Fruit fly (Drosophila melanogaster): ENCODE measurements around the gene Met.
"Not testable (repeated sequence)": the region's sequence is repeated elsewhere in the genome, so short reads cannot be mapped to it uniquely, and the experiment has no call there.

Met gene

DNA sequence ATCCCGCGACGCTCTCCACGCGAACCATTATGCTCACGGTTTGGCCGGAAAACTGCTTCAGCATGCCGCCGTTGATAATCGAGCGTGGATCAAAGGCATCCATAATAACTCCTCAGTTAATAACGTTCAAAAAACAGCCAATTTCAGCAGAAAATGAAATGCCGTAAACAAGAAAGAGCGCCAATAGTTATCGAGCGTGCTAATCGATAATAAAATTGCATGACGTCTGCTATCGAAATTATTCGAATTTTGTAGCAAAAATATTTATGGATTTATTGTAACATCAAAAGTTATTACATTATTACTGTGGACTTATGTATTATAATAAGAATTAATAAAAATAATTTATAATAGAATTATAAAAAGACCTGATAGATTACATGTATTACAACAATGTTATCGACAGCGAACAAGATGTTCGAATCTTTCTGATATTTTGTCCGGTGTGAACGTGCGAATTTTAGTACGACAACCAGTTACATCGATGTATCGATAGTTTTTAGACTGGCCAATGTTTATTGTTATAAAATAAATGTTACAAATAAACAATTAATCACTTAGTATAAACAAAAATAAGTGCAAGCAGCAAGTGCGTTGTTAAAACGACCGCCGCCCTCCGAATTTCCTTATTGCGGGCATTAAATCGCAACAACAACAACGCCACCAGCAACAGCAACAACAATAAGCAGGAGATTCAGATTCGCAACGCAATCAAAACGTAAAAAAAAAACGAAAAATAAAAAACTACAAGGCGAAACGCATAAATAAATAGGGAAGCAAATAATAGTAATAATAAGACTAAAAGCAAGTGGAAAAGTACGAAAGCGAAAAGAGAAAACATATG, at the start of gene Met, which contains the start of gene RPA3:
TSS of gene Met (plus strand) at position 473 of the 844 bp plus-strand sequence.
TSS of gene RPA3 (minus strand) at position 189 of the 844 bp plus-strand sequence.
- TF ChIP-seq CG17801 (GFP tag; optimal IDR thresholded peaks at IDR 0.05; ENCODE audit: partially characterized antibody), result peak; percentile 49

dm6 chrX:11569956-11570695, 45.8 kb upstream of the Met start, which contains the start of the genes Polr2A and CG11699:
Gene Polr2A, minus strand, starts transcription at chrX:11570326.
Gene CG11699, plus strand, starts transcription at chrX:11570621.
- TF ChIP-seq CG17801 (GFP tag; optimal IDR thresholded peaks at IDR 0.05; ENCODE audit: partially characterized antibody), result peak; percentile 77

- TF ChIP-seq CG17801 (GFP tag; optimal IDR thresholded peaks at IDR 0.05; ENCODE audit: partially characterized antibody), result no peak
Measured at dm6 chrX:11572270-11572914, 43.5 kb upstream of the Met start, which contains the start of the genes Kmn1 and Reepl1. Gene Kmn1, minus strand, starts transcription at chrX:11572442. Gene Reepl1, plus strand, starts transcription at chrX:11572707.

DNA sequence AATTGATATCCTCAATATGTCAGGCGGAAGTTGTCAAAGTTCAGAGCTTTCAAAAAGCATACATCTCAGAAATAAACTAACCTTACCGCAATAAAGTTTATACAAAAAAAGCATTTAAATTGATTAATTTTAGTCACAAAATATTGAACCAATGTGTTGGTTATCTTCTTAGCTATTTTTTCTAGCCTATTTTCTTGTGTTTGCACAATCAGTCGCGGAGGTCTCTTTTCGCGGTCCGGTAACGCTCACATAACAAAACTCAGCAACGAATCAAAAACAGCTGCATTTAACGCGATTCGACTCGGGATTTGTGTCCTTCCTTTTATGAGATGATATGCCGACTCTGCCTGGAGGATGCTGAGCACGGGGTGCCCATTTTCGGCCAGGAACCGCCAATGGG, 42.4 kb upstream of the Met start, which contains the start of gene CG11696:
TSS of gene CG11696 (plus strand) at position 203 of the 400 bp plus-strand sequence.
- TF ChIP-seq CG17801 (GFP tag; optimal IDR thresholded peaks at IDR 0.05; ENCODE audit: partially characterized antibody), result no peak

dm6 chrX:11576540-11576939, 39.4 kb upstream of the Met start, which contains the start of gene CG11695:
Gene CG11695, plus strand, starts transcription at chrX:11576883.
- peak; percentile 83 for TF ChIP-seq CG17801 (GFP tag; optimal IDR thresholded peaks at IDR 0.05; ENCODE audit: partially characterized antibody)

dm6 chrX:11578841-11579240, 37.1 kb upstream of the Met start:
- no peak for TF ChIP-seq CG17801 (GFP tag; optimal IDR thresholded peaks at IDR 0.05; ENCODE audit: partially characterized antibody)

- no peak for TF ChIP-seq CG17801 (GFP tag; optimal IDR thresholded peaks at IDR 0.05; ENCODE audit: partially characterized antibody)
Measured at dm6 chrX:11580200-11580840, 35.6 kb upstream of the Met start, which contains the start of gene nod. Gene nod, plus strand, starts transcription at chrX:11580772.

DNA sequence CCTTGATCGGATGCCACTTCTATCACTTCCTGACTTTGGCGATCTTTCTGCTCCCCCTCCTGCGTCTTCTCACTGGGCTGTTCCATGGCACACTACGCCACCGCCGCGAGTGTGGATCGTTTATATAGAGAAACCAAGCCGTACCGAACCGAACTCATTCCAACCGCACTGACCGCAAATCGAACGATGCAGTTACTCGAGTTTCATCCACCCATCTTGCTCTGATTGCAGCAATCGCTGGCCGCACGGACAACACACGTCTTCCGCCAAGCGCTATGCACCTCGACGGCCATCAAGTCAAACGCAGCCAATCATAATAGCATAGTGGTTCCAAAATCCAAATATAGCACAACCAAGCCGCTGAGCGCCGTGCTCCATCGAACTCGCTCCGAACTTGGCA, 31.8 kb upstream of the Met start, which contains the start of gene pkm:
TSS of gene pkm (minus strand) at position 101 of the 400 bp plus-strand sequence.
- TF ChIP-seq CG17801 (GFP tag; optimal IDR thresholded peaks at IDR 0.05; ENCODE audit: partially characterized antibody), result no peak

DNA sequence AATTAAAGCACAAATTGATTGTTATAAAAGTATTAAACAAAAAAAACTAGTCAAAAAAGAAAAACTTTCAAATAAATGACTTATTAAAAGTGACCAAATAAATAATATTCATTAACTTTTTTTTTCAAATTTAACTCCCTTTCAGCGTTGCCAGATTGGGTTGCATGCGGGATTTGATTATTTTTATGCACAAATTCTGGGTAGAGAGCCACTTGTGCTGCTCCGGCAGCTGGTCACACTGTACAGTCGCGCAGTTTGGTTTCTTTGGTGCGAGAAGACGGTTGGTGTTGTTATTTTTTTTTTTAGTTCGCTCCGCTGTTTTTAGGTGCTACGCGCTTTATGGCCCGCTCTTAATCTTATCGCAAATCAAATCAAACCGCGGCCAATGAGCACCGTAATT, 16.3 kb upstream of the Met start, which contains the start of gene rho-4:
TSS of gene rho-4 (plus strand) at position 250 of the 400 bp plus-strand sequence.
- not testable (repeated sequence) for TF ChIP-seq CG17801 (GFP tag; optimal IDR thresholded peaks at IDR 0.05; ENCODE audit: partially characterized antibody)

dm6 chrX:11600795-11601358, 15.0 kb upstream of the Met start:
- peak; percentile 48 for TF ChIP-seq CG17801 (GFP tag; optimal IDR thresholded peaks at IDR 0.05; ENCODE audit: partially characterized antibody)

- TF ChIP-seq CG17801 (GFP tag; optimal IDR thresholded peaks at IDR 0.05; ENCODE audit: partially characterized antibody), result no peak
Measured at dm6 chrX:11601408-11601807, 14.5 kb upstream of the Met start.

DNA sequence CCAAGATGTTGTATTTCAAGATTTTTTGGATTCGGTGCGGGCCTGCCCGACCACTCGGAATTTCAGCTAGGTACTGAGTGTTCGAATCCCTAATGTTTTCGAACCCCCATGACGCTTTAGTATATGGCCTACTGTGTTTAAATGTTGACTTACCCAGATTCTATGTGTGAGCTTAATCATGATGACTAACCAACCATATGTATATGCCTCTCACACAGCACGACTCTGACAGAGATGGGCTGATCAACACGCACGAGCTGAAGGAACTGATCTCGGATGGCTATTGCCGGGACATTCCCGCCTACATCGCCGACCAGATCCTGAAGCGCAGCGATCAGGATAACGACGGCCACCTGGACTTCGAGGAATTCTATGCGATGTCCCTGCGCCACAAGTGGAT, 11.8 kb upstream of the Met start, which contains the start of gene CG2533:
TSS of gene CG2533 (minus strand) at position 101 of the 400 bp plus-strand sequence.
- TF ChIP-seq CG17801 (GFP tag; optimal IDR thresholded peaks at IDR 0.05; ENCODE audit: partially characterized antibody), result no peak

- TF ChIP-seq CG17801 (GFP tag; optimal IDR thresholded peaks at IDR 0.05; ENCODE audit: partially characterized antibody), result no peak
Measured at dm6 chrX:11611056-11611644, 4.8 kb upstream of the Met start.

Measured in ovary, adult (tissue).